Worm (Caenorhabditis elegans): ENCODE measurements around the gene F59B10.5.

Gene F59B10.5

DNA sequence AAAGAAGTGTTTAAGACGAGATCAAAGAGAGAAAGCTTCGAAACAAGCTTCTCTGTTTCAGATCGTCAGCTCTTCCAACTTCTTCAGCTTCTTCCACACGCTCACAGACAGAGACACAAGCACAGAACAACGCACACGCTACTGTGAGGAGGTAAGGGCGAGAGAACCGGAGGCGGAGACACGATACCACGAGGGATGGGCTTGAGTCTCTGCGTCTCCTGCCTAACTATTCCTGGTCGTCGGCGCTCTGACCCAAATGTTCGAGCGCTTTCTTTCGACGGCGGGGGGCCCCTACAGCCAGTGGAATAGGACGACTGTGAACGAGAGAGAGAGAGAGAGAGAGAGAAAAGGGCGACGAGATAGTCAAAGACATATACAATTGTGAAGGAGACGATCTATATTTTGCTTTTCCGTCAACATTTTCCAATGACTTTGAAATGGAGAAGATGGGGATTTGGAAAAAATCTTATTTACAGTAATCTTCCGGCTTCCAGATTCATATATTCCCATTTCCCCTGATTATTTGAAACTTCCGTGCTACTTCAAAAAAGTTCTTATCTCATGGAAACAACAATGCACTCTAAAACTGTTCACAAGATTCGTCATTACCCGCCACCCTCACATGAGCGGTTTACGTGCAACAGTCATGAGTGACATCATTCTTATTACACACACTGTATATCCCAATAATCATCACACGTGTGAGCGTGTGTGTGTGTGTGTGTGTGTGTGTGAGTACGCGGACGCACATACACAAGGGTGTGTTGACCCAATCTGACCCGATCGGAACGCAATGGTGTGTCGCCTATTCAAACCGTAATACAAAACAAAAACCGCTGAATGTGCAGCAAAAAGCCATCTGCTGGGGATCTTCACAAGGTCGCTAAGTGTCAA, 25.5 kb upstream of the F59B10.5 start (continued):
- TF ChIP-seq dmd-4 (tag; optimal IDR thresholded peaks at IDR 0.05) (no peak), unc-39 (tag; optimal IDR thresholded peaks at IDR 0.05) (no peak), unc-62 (GFP tag; optimal IDR thresholded peaks at IDR 0.05) (no peak), nhr-25 (tag; optimal IDR thresholded peaks at IDR 0.05) (peak; percentile 83), fos-1 (tag; optimal IDR thresholded peaks at IDR 0.05) (peak; percentile 58), ztf-11 (tag; optimal IDR thresholded peaks at IDR 0.05) (no peak), lin-11 (tag; optimal IDR thresholded peaks at IDR 0.05) (peak; percentile 93), nhr-23 (tag; optimal IDR thresholded peaks at IDR 0.05) (no peak)

DNA sequence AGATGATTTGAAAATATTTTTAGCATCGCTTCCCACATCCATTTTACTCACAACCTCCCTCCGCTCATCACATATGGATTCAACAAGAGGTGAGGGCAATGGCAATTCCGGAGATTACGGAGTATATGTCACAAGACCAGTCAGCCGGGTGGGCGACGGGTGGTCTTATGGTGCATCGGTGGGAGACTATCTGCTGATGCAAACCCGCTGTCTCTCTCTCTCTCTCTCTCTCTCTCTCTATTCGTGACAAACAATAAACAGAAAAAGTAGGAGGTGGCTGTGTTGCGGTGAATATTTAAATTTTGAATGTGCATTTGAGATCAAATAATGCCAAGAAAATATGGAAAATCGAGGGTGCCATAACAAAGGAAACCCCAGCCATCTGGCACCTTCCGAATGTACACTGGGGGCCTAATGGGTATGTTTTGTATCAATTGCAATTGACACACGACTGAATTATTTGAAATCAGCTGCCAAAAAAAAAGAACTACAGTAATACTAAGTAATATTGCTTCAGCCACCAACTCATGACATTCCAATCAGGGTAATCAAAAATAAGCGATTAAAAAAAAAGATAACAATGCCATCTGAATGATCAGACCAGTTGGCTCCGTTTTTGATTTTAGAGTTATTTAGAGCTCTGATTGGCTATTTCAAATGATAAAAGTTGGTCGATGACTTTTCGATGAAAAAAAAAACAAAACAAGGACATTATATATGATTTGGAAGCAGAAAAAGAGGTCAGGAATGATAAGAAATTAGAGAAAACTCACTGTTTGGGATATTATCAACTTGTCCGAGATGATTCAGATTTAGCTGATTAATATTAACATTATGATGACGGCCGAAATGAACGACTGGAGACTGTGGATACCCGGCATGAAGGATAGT, 24.6 kb upstream of the F59B10.5 start:
- TF ChIP-seq nhr-129 (tag; optimal IDR thresholded peaks at IDR 0.05) = peak; percentile 79
- peak; percentile 23 for TF ChIP-seq lin-11 (tag; optimal IDR thresholded peaks at IDR 0.05)
- no peak for TF ChIP-seq unc-39 (tag; optimal IDR thresholded peaks at IDR 0.05)
- TF ChIP-seq fos-1 (tag; optimal IDR thresholded peaks at IDR 0.05) = no peak
- no peak for TF ChIP-seq lsy-2 (tag; optimal IDR thresholded peaks at IDR 0.05)
- TF ChIP-seq F13H6.1 (tag; optimal IDR thresholded peaks at IDR 0.05) = no peak
- peak; percentile 16 for TF ChIP-seq sma-9 (GFP tag; optimal IDR thresholded peaks at IDR 0.05)
- no peak for TF ChIP-seq sma-9 (tag; optimal IDR thresholded peaks at IDR 0.05)
- no peak for TF ChIP-seq aly-2 (tag; optimal IDR thresholded peaks at IDR 0.05)
- no peak for TF ChIP-seq ztf-1 (GFP tag; conservative IDR thresholded peaks at IDR 0.05)
- no peak for TF ChIP-seq ceh-16 (tag; optimal IDR thresholded peaks at IDR 0.05)
- TF ChIP-seq ama-1 (optimal IDR thresholded peaks at IDR 0.05) = peak; percentile 86
- TF ChIP-seq elt-3 (tag; optimal IDR thresholded peaks at IDR 0.05) = no peak
- no peak for TF ChIP-seq ztf-4 (tag; optimal IDR thresholded peaks at IDR 0.05)
- no peak for TF ChIP-seq dmd-4 (tag; optimal IDR thresholded peaks at IDR 0.05)
- TF ChIP-seq C34F6.9 (tag; optimal IDR thresholded peaks at IDR 0.05) = peak; percentile 7
- TF ChIP-seq unc-55 (GFP tag; optimal IDR thresholded peaks at IDR 0.05) = peak; percentile 6
- TF ChIP-seq gmeb-1 (tag; optimal IDR thresholded peaks at IDR 0.05) = peak; percentile 12
- TF ChIP-seq mdl-1 (tag; optimal IDR thresholded peaks at IDR 0.05) = no peak

DNA sequence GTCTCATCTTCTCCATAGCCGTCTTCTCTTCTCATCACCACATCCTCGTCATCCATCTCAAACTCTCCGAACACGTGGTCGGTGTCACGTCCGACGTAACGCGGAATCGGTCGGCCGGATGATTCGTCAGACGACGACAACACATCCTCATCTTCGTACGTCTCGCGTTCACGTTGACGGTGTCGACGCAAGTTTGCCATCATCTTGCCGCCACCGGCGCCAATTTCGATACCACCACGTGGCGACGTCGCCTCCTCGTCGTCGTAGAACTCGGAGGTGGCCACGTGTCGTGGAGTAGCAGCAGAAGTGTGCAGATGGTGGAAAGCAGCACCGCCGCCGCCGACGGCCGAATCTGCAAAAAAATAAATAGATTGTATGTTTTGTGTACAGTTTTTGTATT, 23.8 kb upstream of the F59B10.5 start:
- TF ChIP-seq nhr-129 (tag; optimal IDR thresholded peaks at IDR 0.05) (peak; percentile 0), unc-62 (GFP tag; optimal IDR thresholded peaks at IDR 0.05) (no peak)

DNA sequence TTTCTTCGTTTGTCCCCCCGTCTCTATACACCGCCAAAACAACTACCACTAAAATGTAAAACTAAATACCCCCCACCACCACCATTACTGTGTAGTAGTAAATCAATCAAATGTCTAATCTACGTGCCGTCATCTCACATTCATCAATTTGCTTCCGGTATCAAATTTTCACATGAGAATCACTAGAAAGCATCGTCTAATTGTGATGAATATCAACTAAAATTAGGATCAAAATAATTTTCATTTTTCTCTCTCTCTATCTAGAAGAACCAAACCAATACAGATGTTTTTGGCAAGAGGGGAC, 23.3 kb upstream of the F59B10.5 start:
- TF ChIP-seq gmeb-1 (tag; optimal IDR thresholded peaks at IDR 0.05) (no peak), snpc-4 (tag; optimal IDR thresholded peaks at IDR 0.05) (no peak), lsy-2 (tag; optimal IDR thresholded peaks at IDR 0.05) (peak in 1 of 2 experiments; percentile 43), lin-39 (tag; optimal IDR thresholded peaks at IDR 0.05) (no peak), nhr-237 (tag; optimal IDR thresholded peaks at IDR 0.05) (no peak), unc-62 (GFP tag; optimal IDR thresholded peaks at IDR 0.05) (no peak), nhr-21 (tag; optimal IDR thresholded peaks at IDR 0.05) (no peak), ztf-4 (tag; optimal IDR thresholded peaks at IDR 0.05) (peak; percentile 48), C34F6.9 (tag; optimal IDR thresholded peaks at IDR 0.05) (peak; percentile 9), skn-1 (tag; optimal IDR thresholded peaks at IDR 0.05) (no peak), ama-1 (optimal IDR thresholded peaks at IDR 0.05) (peak; percentile 83), nhr-77 (tag; optimal IDR thresholded peaks at IDR 0.05) (no peak), nhr-10 (tag; optimal IDR thresholded peaks at IDR 0.05) (no peak), sma-3 (GFP tag; optimal IDR thresholded peaks at IDR 0.05) (no peak), unc-55 (GFP tag; optimal IDR thresholded peaks at IDR 0.05) (peak; percentile 19), fos-1 (tag; optimal IDR thresholded peaks at IDR 0.05) (no peak)

Measured in whole organism, L2 larva.